Fruit fly (Drosophila melanogaster) whole organism, embryonic: ENCODE measurements around the gene Sap130.
A peak's percentile ranks its signal among the peaks of the same experiment; 100 is the strongest.

Source experiments
- CG1024 ChIP-seq: fragments of 200-800 bp; sonication (Bioruptor generic); IDR thresholded peaks from 2 replicates; pipeline ENCODE4 v1.3.6; 2022; ENCODE audit warnings: missing biosample characterization, missing genetic modification characterization
- CG10274 ChIP-seq: fragments of 200-800 bp; sonication (Bioruptor generic); optimal IDR thresholded peaks from 3 replicates; lab custom pipeline; 2017; ENCODE audit warnings: missing biosample characterization, mild to moderate bottlenecking, missing genetic modification characterization
- CG11093 ChIP-seq: fragments of 200-800 bp; sonication (Bioruptor generic); IDR thresholded peaks from 3 replicates; pipeline ENCODE4 v1.3.6; 2022; ENCODE audit warnings: missing biosample characterization, missing genetic modification characterization
- CG11398 ChIP-seq: fragments of 200-800 bp; sonication (Bioruptor generic); optimal IDR thresholded peaks from 2 replicates; lab custom pipeline; 2016; ENCODE audit warnings: missing biosample characterization, missing genetic modification characterization
- CG16813 ChIP-seq: fragments of 200-800 bp; sonication (Bioruptor generic); IDR thresholded peaks from 3 replicates; pipeline ENCODE4 v1.3.6; 2022; ENCODE audit warnings: missing biosample characterization, missing genetic modification characterization; ENCODE audit not compliant: partially characterized antibody
- CG17385 ChIP-seq: fragments of 200-800 bp; sonication (Bioruptor generic); optimal IDR thresholded peaks from 3 replicates; lab custom pipeline; 2018; ENCODE audit warnings: missing biosample characterization, mild to moderate bottlenecking, missing genetic modification characterization
- CG1792 ChIP-seq: fragments of 200-800 bp; sonication (Bioruptor generic); optimal IDR thresholded peaks from 2 replicates; lab custom pipeline; 2016; ENCODE audit warnings: missing biosample characterization, missing genetic modification characterization
- CG30403 ChIP-seq: fragments of 200-800 bp; sonication (Bioruptor generic); optimal IDR thresholded peaks from 3 replicates; lab custom pipeline; 2016; ENCODE audit warnings: missing biosample characterization, missing genetic modification characterization
- CG3281 ChIP-seq: fragments of 200-800 bp; sonication (Bioruptor generic); optimal IDR thresholded peaks from 3 replicates; lab custom pipeline; 2017; ENCODE audit warnings: missing biosample characterization, mild to moderate bottlenecking, missing genetic modification characterization
- CG4617 ChIP-seq: fragments of 200-800 bp; sonication (Bioruptor generic); optimal IDR thresholded peaks from 3 replicates; lab custom pipeline; 2016; ENCODE audit warnings: missing biosample characterization, missing genetic modification characterization, borderline replicate concordance
- CG4854 ChIP-seq: fragments of 200-800 bp; sonication (Bioruptor generic); optimal IDR thresholded peaks from 2 replicates; lab custom pipeline; 2016; ENCODE audit warnings: missing biosample characterization, missing genetic modification characterization, inconsistent platforms
- CG5180 ChIP-seq: fragments of 200-800 bp; sonication (Bioruptor generic); optimal IDR thresholded peaks from 3 replicates; lab custom pipeline; 2017; ENCODE audit warnings: missing biosample characterization, missing genetic modification characterization, mild to moderate bottlenecking, moderate library complexity, missing genetic modification reagents
- CG7556 ChIP-seq: fragments of 200-800 bp; sonication (Bioruptor generic); optimal IDR thresholded peaks from 2 replicates; lab custom pipeline; 2017; ENCODE audit warnings: missing biosample characterization, mild to moderate bottlenecking, missing genetic modification characterization
- CG7928 ChIP-seq: fragments of 200-800 bp; sonication (Bioruptor generic); optimal IDR thresholded peaks from 2 replicates; lab custom pipeline; 2017; ENCODE audit warnings: missing biosample characterization, mild to moderate bottlenecking, missing genetic modification characterization
- CG8281 ChIP-seq: fragments of 200-800 bp; sonication (Bioruptor generic); optimal IDR thresholded peaks from 2 replicates; lab custom pipeline; 2018; ENCODE audit warnings: missing biosample characterization, mild to moderate bottlenecking, missing genetic modification characterization, moderate library complexity
- CHES-1-like ChIP-seq: fragments of 200-800 bp; sonication (Bioruptor generic); optimal IDR thresholded peaks from 2 replicates; lab custom pipeline; 2016; ENCODE audit warnings: missing biosample characterization, missing genetic modification characterization
- Camta ChIP-seq: fragments of 200-800 bp; sonication (Bioruptor generic); optimal IDR thresholded peaks from 2 replicates; lab custom pipeline; 2016; ENCODE audit warnings: missing biosample characterization, missing genetic modification characterization
- D ChIP-seq, 2 experiments: fragments of 200-800 bp in 1 of 2; fragments of >200 bp in 1 of 2; sonication (Bioruptor generic) in 1 of 2; optimal IDR thresholded peaks; 2 replicates in 1 of 2; 3 replicates in 1 of 2; lab custom pipeline; 2017; ENCODE audit warnings: mild to moderate bottlenecking in 1 of 2, missing biosample characterization in 1 of 2, missing genetic modification characterization in 1 of 2, missing genetic modification reagents in 1 of 2
- Dek ChIP-seq: fragments of 200-800 bp; sonication (Bioruptor generic); optimal IDR thresholded peaks from 3 replicates; lab custom pipeline; 2019; ENCODE audit warnings: missing biosample characterization, mild to moderate bottlenecking, missing genetic modification characterization, moderate library complexity
- Dip2 ChIP-seq: fragments of 200-800 bp; sonication (Bioruptor generic); IDR thresholded peaks from 2 replicates; pipeline ENCODE4 v1.3.6; 2022; ENCODE audit warnings: missing biosample characterization, missing genetic modification characterization
- Doc3 ChIP-seq: fragments of 200-800 bp; sonication (Bioruptor generic); IDR thresholded peaks from 3 replicates; pipeline ENCODE4 v1.3.6; 2022; ENCODE audit warnings: missing biosample characterization, missing genetic modification characterization; ENCODE audit not compliant: partially characterized antibody
- ERR ChIP-seq: fragments of 200-800 bp; sonication (Bioruptor generic); optimal IDR thresholded peaks from 2 replicates; lab custom pipeline; 2016; ENCODE audit warnings: missing biosample characterization, missing genetic modification characterization
- Elba2 ChIP-seq: fragments of 200-800 bp; sonication (Bioruptor generic); optimal IDR thresholded peaks from 3 replicates; lab custom pipeline; 2016; ENCODE audit warnings: missing biosample characterization, missing genetic modification characterization
- Fer3 ChIP-seq: fragments of 200-800 bp; sonication (Bioruptor generic); optimal IDR thresholded peaks from 2 replicates; lab custom pipeline; 2018; ENCODE audit warnings: missing biosample characterization, mild to moderate bottlenecking, missing genetic modification characterization, moderate library complexity
- HmgD ChIP-seq: fragments of 200-800 bp; sonication (Bioruptor generic); optimal IDR thresholded peaks from 3 replicates; lab custom pipeline; 2016; ENCODE audit warnings: missing biosample characterization, missing genetic modification characterization
- MESR4 ChIP-seq: fragments of 200-800 bp; sonication (Bioruptor generic); optimal IDR thresholded peaks from 2 replicates; lab custom pipeline; 2018; ENCODE audit warnings: missing biosample characterization, mild to moderate bottlenecking, missing genetic modification characterization, moderate library complexity
- Usf ChIP-seq: fragments of 200-800 bp; sonication (Bioruptor generic); optimal IDR thresholded peaks from 2 replicates; lab custom pipeline; 2017; ENCODE audit warnings: missing genotype, missing biosample characterization, missing genetic modification characterization
- Vsx1 ChIP-seq: fragments of 200-800 bp; sonication (Bioruptor generic); optimal IDR thresholded peaks from 2 replicates; lab custom pipeline; 2017; ENCODE audit warnings: missing biosample characterization, mild to moderate bottlenecking, missing genetic modification characterization, missing genetic modification reagents
- al ChIP-seq: fragments of 200-800 bp; sonication (Bioruptor generic); IDR thresholded peaks from 2 replicates; pipeline ENCODE4 v1.3.6; 2022; ENCODE audit warnings: missing biosample characterization, missing genetic modification characterization
- bsh ChIP-seq, 2 experiments: fragments of 200-800 bp; sonication (Bioruptor generic); optimal IDR thresholded peaks; 2 replicates each; lab custom pipeline; 2017 to 2018; ENCODE audit warnings: mild to moderate bottlenecking in 2 of 2, missing biosample characterization in 2 of 2, missing genetic modification characterization in 2 of 2, moderate library complexity in 1 of 2
- cato ChIP-seq: fragments of 200-800 bp; sonication (Bioruptor generic); optimal IDR thresholded peaks from 2 replicates; lab custom pipeline; 2016; ENCODE audit warnings: missing biosample characterization, missing genetic modification characterization, borderline replicate concordance
- caup ChIP-seq: fragments of 200-800 bp; sonication (Bioruptor generic); optimal IDR thresholded peaks from 3 replicates; lab custom pipeline; 2017; ENCODE audit warnings: missing biosample characterization, mild to moderate bottlenecking, missing genetic modification characterization, moderate library complexity; ENCODE audit not compliant: severe bottlenecking
- dati ChIP-seq: fragments of 200-800 bp; sonication (Bioruptor generic); IDR thresholded peaks from 2 replicates; pipeline ENCODE4 v1.3.6; 2022; ENCODE audit warnings: missing biosample characterization, missing genetic modification characterization
- dpn ChIP-seq, 2 experiments: fragments of 200-800 bp; sonication (Bioruptor generic); optimal IDR thresholded peaks; 3 replicates each; lab custom pipeline; 2016; ENCODE audit warnings: missing biosample characterization in 2 of 2, missing genetic modification characterization in 2 of 2
- ewg ChIP-seq: fragments of 200-800 bp; sonication (Bioruptor generic); optimal IDR thresholded peaks from 3 replicates; lab custom pipeline; 2017; ENCODE audit warnings: mild to moderate bottlenecking, missing biosample characterization, missing genetic modification reagents, missing genetic modification characterization
- grn ChIP-seq: fragments of 200-800 bp; sonication (Bioruptor generic); optimal IDR thresholded peaks from 3 replicates; lab custom pipeline; 2017; ENCODE audit warnings: missing biosample characterization, missing genetic modification characterization
- h ChIP-seq: fragments of >200 bp; optimal IDR thresholded peaks from 2 replicates; lab custom pipeline; 2017
- hbn ChIP-seq: fragments of 200-800 bp; sonication (Bioruptor generic); IDR thresholded peaks from 2 replicates; pipeline ENCODE4 v1.3.6; 2022; ENCODE audit warnings: missing biosample characterization, missing genetic modification characterization; ENCODE audit not compliant: partially characterized antibody
- hth ChIP-seq: fragments of >200 bp; optimal IDR thresholded peaks from 2 replicates; lab custom pipeline; 2017; ENCODE audit warnings: inconsistent platforms
- lmd ChIP-seq: fragments of 200-800 bp; sonication (Bioruptor generic); IDR thresholded peaks from 2 replicates; pipeline ENCODE4 v1.3.6; 2022; ENCODE audit warnings: missing biosample characterization, missing genetic modification characterization
- mld ChIP-seq: fragments of 200-800 bp; sonication (Bioruptor generic); IDR thresholded peaks from 3 replicates; pipeline ENCODE4 v1.3.6; 2022; ENCODE audit warnings: missing biosample characterization, missing genetic modification characterization; ENCODE audit not compliant: partially characterized antibody
- onecut ChIP-seq: fragments of 200-800 bp; sonication (Bioruptor generic); IDR thresholded peaks from 2 replicates; pipeline ENCODE4 v1.3.6; 2022; ENCODE audit warnings: missing biosample characterization, missing genetic modification characterization
- org-1 ChIP-seq: fragments of 200-800 bp; sonication (Bioruptor generic); optimal IDR thresholded peaks from 2 replicates; lab custom pipeline; 2017; ENCODE audit warnings: missing biosample characterization, missing genetic modification characterization
- otp ChIP-seq: fragments of 200-800 bp; sonication (Bioruptor generic); IDR thresholded peaks from 3 replicates; pipeline ENCODE4, ENCODE4 v1.3.6; 2022; ENCODE audit warnings: missing biosample characterization, missing genetic modification characterization
- pita ChIP-seq: fragments of 200-800 bp; sonication (Bioruptor generic); optimal IDR thresholded peaks from 2 replicates; lab custom pipeline; 2017; ENCODE audit warnings: missing biosample characterization, mild to moderate bottlenecking, missing genetic modification characterization
- run ChIP-seq: fragments of 200-800 bp; sonication (Bioruptor generic); optimal IDR thresholded peaks from 3 replicates; lab custom pipeline; 2018; ENCODE audit warnings: missing biosample characterization, mild to moderate bottlenecking, missing genetic modification characterization
- sc ChIP-seq, 3 experiments: fragments of >200 bp in 2 of 3; fragments of 200-800 bp in 1 of 3; sonication (Bioruptor generic) in 1 of 3; optimal IDR thresholded peaks; 2 replicates in 2 of 3; 3 replicates in 1 of 3; lab custom pipeline; 2017; ENCODE audit warnings: mild to moderate bottlenecking in 1 of 3, missing biosample characterization in 1 of 3, missing genetic modification characterization in 1 of 3, missing genetic modification reagents in 1 of 3
- stc ChIP-seq: fragments of 200-800 bp; sonication (Bioruptor generic); IDR thresholded peaks from 2 replicates; pipeline ENCODE4 v1.3.6; 2022; ENCODE audit warnings: missing biosample characterization, missing genetic modification characterization
- sug ChIP-seq: fragments of 200-800 bp; optimal IDR thresholded peaks from 2 replicates; lab custom pipeline; 2019; ENCODE audit warnings: missing biosample characterization, mild to moderate bottlenecking, missing genetic modification characterization, moderate library complexity
- z ChIP-seq: fragments of 200-800 bp; sonication (Bioruptor generic); IDR thresholded peaks from 3 replicates; pipeline ENCODE4 v1.3.6; 2022; ENCODE audit warnings: missing biosample characterization, missing genetic modification characterization

The Sap130 gene

DNA sequence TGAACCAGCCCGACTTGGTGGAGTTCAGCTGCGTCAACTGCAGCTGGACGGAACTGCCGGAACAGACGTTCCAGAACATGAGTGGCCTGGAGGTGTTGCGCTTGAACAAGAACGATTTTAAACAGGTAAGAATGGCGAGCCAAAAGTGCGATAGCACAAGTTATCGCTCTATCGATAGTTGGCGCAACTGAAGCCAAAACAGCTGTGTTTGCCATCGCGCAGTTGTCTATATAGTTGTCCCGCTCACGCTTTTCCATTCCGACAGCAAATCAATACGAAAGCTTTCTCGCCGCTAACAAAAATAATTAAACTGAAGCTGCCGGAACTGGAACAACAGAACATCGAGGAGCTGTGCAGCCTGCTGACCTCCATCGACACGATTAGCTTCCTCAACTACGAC lies 11.2 kb upstream of the Sap130 start (continued):
- peak; percentile 98 for TF ChIP-seq onecut (GFP tag; lab: Robert Waterston, UW)
- no peak for TF ChIP-seq CG17385
- TF ChIP-seq mld = peak; percentile 85; the same call in 2 of the 3 replicates
- peak; percentile 21 for TF ChIP-seq HmgD (GFP tag; lab: Kevin White, UChicago)
- TF ChIP-seq CG30403 = no peak
- no peak for TF ChIP-seq sc (optimal IDR thresholded peaks at IDR 0.05; lab: Kevin White, UChicago)
- TF ChIP-seq sc (GFP tag; optimal IDR thresholded peaks at IDR 0.05; lab: Kevin White, UChicago) = no peak
- TF ChIP-seq CG11398 = no peak
- no peak for TF ChIP-seq Camta
- no peak for TF ChIP-seq h
- no peak for TF ChIP-seq bsh (GFP tag; optimal IDR thresholded peaks at IDR 0.05; lab: Kevin White, UChicago)
- TF ChIP-seq Fer3 = no peak
- no peak for TF ChIP-seq otp (GFP tag; lab: Robert Waterston, UW)
- no peak for TF ChIP-seq CG8281
- TF ChIP-seq ERR (GFP tag; lab: Kevin White, UChicago) = no peak
- TF ChIP-seq Usf (GFP tag; lab: Kevin White, UChicago) = no peak
- peak; percentile 24 for TF ChIP-seq sug (tag; lab: Kevin White, UChicago)
- no peak for TF ChIP-seq CG4617
- TF ChIP-seq hbn (GFP tag; lab: Robert Waterston, UW) = peak; percentile 84
- TF ChIP-seq org-1 (GFP tag; lab: Kevin White, UChicago) = no peak
- TF ChIP-seq CG11093 (GFP tag; lab: Robert Waterston, UW) = no peak
- no peak for TF ChIP-seq Dip2 (GFP tag; lab: Robert Waterston, UW)
- TF ChIP-seq CHES-1-like (GFP tag; lab: Kevin White, UChicago) = no peak
- TF ChIP-seq grn = no peak
- TF ChIP-seq Elba2 (GFP tag; lab: Kevin White, UChicago) = no peak
- no peak for TF ChIP-seq Vsx1
- TF ChIP-seq CG10274 (GFP tag; lab: Kevin White, UChicago) = no peak
- TF ChIP-seq CG5180 (GFP tag; lab: Kevin White, UChicago) = no peak
- TF ChIP-seq CG16813 (GFP tag; lab: Robert Waterston, UW) = peak; percentile 74; the same call in 2 of the 3 replicates
- TF ChIP-seq CG7556 (GFP tag; lab: Kevin White, UChicago) = no peak
- TF ChIP-seq dpn (GFP tag; optimal IDR thresholded peaks at IDR 0.05; lab: Kevin White, UChicago) = no peak
- no peak for TF ChIP-seq CG4854 (GFP tag; lab: Kevin White, UChicago)
- no peak for TF ChIP-seq stc
- TF ChIP-seq Dek (tag; lab: Kevin White, UChicago) = no peak
- no peak for TF ChIP-seq cato
- no peak for TF ChIP-seq al (GFP tag; lab: Robert Waterston, UW)
- no peak for TF ChIP-seq lmd
- TF ChIP-seq pita = no peak
- TF ChIP-seq CG1792 = no peak
- no peak for TF ChIP-seq CG1024
- no peak for TF ChIP-seq CG3281 (GFP tag; lab: Kevin White, UChicago)
- no peak for TF ChIP-seq dati
- peak; percentile 3 for TF ChIP-seq MESR4 (GFP tag; lab: Kevin White, UChicago)
- no peak for TF ChIP-seq run (tag; lab: Kevin White, UChicago)
- TF ChIP-seq ewg (GFP tag; lab: Kevin White, UChicago) = peak; percentile 57
- no peak for TF ChIP-seq D (optimal IDR thresholded peaks at IDR 0.05; lab: Kevin White, UChicago)
- TF ChIP-seq D (GFP tag; optimal IDR thresholded peaks at IDR 0.05; lab: Kevin White, UChicago) = no peak
- TF ChIP-seq Doc3 (GFP tag; lab: Robert Waterston, UW) = peak; percentile 81
- no peak for TF ChIP-seq hth (lab: Kevin White, UChicago)
- no peak for TF ChIP-seq CG7928
- TF ChIP-seq caup (GFP tag; lab: Kevin White, UChicago) = no peak
- TF ChIP-seq z (GFP tag; lab: Robert Waterston, UW) = no peak
